Fruit fly (Drosophila melanogaster): Measurements from ENCODE around the gene CG9135.

CG9135 gene

dm6 chr2L:6088371-6089365, 38.1 kb downstream of the CG9135 start (continued):
- TF ChIP-seq ind (GFP tag; optimal IDR thresholded peaks at IDR 0.05) (no peak), CG31365 (tag; optimal IDR thresholded peaks at IDR 0.05) (no peak), CG11085 (GFP tag; IDR thresholded peaks at IDR 0.05) (no peak), gcm2 (GFP tag; optimal IDR thresholded peaks at IDR 0.05) (no peak), CG4707 (GFP tag; optimal IDR thresholded peaks at IDR 0.05) (peak; percentile 67), CoRest (tag; optimal IDR thresholded peaks at IDR 0.05) (peak; percentile 0), ewg (GFP tag; optimal IDR thresholded peaks at IDR 0.05) (peak; percentile 63), pan (optimal IDR thresholded peaks at IDR 0.05) (no peak), pan (GFP tag; optimal IDR thresholded peaks at IDR 0.05 in 1 of 2, IDR thresholded peaks at IDR 0.05 in 1 of 2) (peak in 1 of 2 experiments; percentile 39), Rx (GFP tag; IDR thresholded peaks at IDR 0.05) (no peak), CG16779 (GFP tag; IDR thresholded peaks at IDR 0.05) (no peak), Scr (GFP tag; IDR thresholded peaks at IDR 0.05; ENCODE audit: partially characterized antibody) (peak; percentile 53), CG1792 (GFP tag; optimal IDR thresholded peaks at IDR 0.05) (no peak), CG11504 (tag; optimal IDR thresholded peaks at IDR 0.05) (peak; percentile 29), Ada2b (GFP tag; IDR thresholded peaks at IDR 0.05) (0 out of 2 replicates have a peak, but pooled peaks have one; percentile 26), az2 (GFP tag; optimal IDR thresholded peaks at IDR 0.05) (no peak), corto (GFP tag; optimal IDR thresholded peaks at IDR 0.05) (no peak), nerfin-1 (tag; optimal IDR thresholded peaks at IDR 0.05) (peak; percentile 76), run (tag; optimal IDR thresholded peaks at IDR 0.05) (peak; percentile 71), prd (optimal IDR thresholded peaks at IDR 0.05) (no peak), prd (GFP tag; IDR thresholded peaks at IDR 0.05) (no peak), dan (GFP tag; IDR thresholded peaks at IDR 0.05) (no peak), fd102C (GFP tag; optimal IDR thresholded peaks at IDR 0.05) (peak; percentile 29), Atf6 (GFP tag; IDR thresholded peaks at IDR 0.05) (no peak), ham (GFP tag; IDR thresholded peaks at IDR 0.05) (no peak), BtbVII (GFP tag; optimal IDR thresholded peaks at IDR 0.05) (no peak), CG3838 (GFP tag; optimal IDR thresholded peaks at IDR 0.05) (peak; percentile 61), trem (tag; optimal IDR thresholded peaks at IDR 0.05) (peak; percentile 6), Dip2 (GFP tag; IDR thresholded peaks at IDR 0.05) (no peak), toy (GFP tag; IDR thresholded peaks at IDR 0.05) (no peak), gcm (GFP tag; optimal IDR thresholded peaks at IDR 0.05) (peak; percentile 57), vnd (GFP tag; IDR thresholded peaks at IDR 0.05; ENCODE audit: partially characterized antibody) (no peak), CG10267 (tag; optimal IDR thresholded peaks at IDR 0.05) (no peak), odd (GFP tag; optimal IDR thresholded peaks at IDR 0.05) (no peak), H2.0 (GFP tag; IDR thresholded peaks at IDR 0.05) (no peak), CG4730 (GFP tag; IDR thresholded peaks at IDR 0.05) (no peak), pnt (GFP tag; optimal IDR thresholded peaks at IDR 0.05) (no peak), Dip3 (GFP tag; optimal IDR thresholded peaks at IDR 0.05) (no peak), Max (GFP tag; optimal IDR thresholded peaks at IDR 0.05) (peak; percentile 81), CrebB (tag; optimal IDR thresholded peaks at IDR 0.05) (peak; percentile 62), Hsf (GFP tag; optimal IDR thresholded peaks at IDR 0.05) (no peak), CHES-1-like (GFP tag; optimal IDR thresholded peaks at IDR 0.05) (no peak), CG7786 (GFP tag; optimal IDR thresholded peaks at IDR 0.05) (no peak), br (optimal IDR thresholded peaks at IDR 0.05) (no peak), CG12071 (GFP tag; optimal IDR thresholded peaks at IDR 0.05) (no peak), Rfx (GFP tag; IDR thresholded peaks at IDR 0.05) (no peak), CG15601 (tag; optimal IDR thresholded peaks at IDR 0.05) (peak; percentile 36), lilli (GFP tag; optimal IDR thresholded peaks at IDR 0.05) (peak; percentile 38), CG43689 (GFP tag; IDR thresholded peaks at IDR 0.05) (no peak), B-H2 (GFP tag; optimal IDR thresholded peaks at IDR 0.05) (peak; percentile 60)
